Worm (Caenorhabditis elegans): ENCODE data around the gene npr-8.

Gene npr-8

ce11 chrX:7378608-7379007 lies 1.5 kb downstream of the npr-8 start:
- TF ChIP-seq flh-1 (GFP tag; optimal IDR thresholded peaks at IDR 0.05) (no peak), sem-2 (GFP tag; optimal IDR thresholded peaks at IDR 0.05) (no peak), drap-1 (GFP tag; optimal IDR thresholded peaks at IDR 0.05) (no peak), mep-1 (tag; optimal IDR thresholded peaks at IDR 0.05) (no peak), unc-39 (tag; optimal IDR thresholded peaks at IDR 0.05) (no peak), tbx-8 (GFP tag; optimal IDR thresholded peaks at IDR 0.05) (no peak), elt-3 (tag; optimal IDR thresholded peaks at IDR 0.05) (no peak), cnd-1 (tag; optimal IDR thresholded peaks at IDR 0.05) (no peak), snpc-4 (tag; optimal IDR thresholded peaks at IDR 0.05) (no peak), unc-62 (GFP tag; optimal IDR thresholded peaks at IDR 0.05) (no peak)

DNA sequence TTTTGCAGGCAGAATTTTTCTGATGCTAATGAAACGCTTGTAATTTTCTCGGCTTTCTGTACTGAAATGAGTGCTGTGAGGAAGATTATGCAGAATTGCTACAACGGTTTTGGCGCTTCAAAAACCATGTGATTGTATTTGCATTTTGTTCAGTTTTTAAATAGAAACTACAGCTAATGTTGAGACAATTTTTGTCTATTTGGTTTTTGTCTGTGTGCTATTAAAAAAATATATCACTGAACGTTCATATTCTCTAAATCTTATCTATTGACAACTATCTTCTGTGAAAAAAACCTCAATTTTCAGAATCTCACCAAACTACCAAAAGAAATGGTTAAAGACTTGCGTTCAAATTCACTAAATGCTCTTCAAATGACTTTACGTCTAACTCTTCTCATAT lies 13.2 kb downstream of the npr-8 start, which contains the start of gene C10A4.6:
C10A4.6 (plus strand) TSS at position 301 of the 400 bp plus-strand sequence.
- no peak for TF ChIP-seq elt-3 (tag; optimal IDR thresholded peaks at IDR 0.05)

ce11 chrX:7393167-7393566 lies 16.1 kb downstream of the npr-8 start, which contains the start of gene gad-2:
gad-2 (plus strand) TSS chrX:7393467.
- TF ChIP-seq ceh-43 (GFP tag; optimal IDR thresholded peaks at IDR 0.05) (no peak), cnd-1 (tag; optimal IDR thresholded peaks at IDR 0.05) (no peak), bed-3 (GFP tag; optimal IDR thresholded peaks at IDR 0.05) (no peak), unc-120 (tag; optimal IDR thresholded peaks at IDR 0.05; ENCODE audit: poor library complexity, severe bottlenecking) (no peak), flh-1 (GFP tag; optimal IDR thresholded peaks at IDR 0.05) (no peak), mls-2 (tag; optimal IDR thresholded peaks at IDR 0.05) (no peak), nhr-28 (tag; optimal IDR thresholded peaks at IDR 0.05) (no peak), zip-8 (tag; optimal IDR thresholded peaks at IDR 0.05) (no peak), nhr-12 (tag; optimal IDR thresholded peaks at IDR 0.05) (no peak), nhr-2 (tag; optimal IDR thresholded peaks at IDR 0.05) (no peak), lin-32 (GFP tag; optimal IDR thresholded peaks at IDR 0.05) (no peak), mab-5 (tag; optimal IDR thresholded peaks at IDR 0.05) (no peak), mep-1 (tag; optimal IDR thresholded peaks at IDR 0.05) (no peak), nhr-76 (tag; optimal IDR thresholded peaks at IDR 0.05) (no peak), elt-1 (tag; optimal IDR thresholded peaks at IDR 0.05; ENCODE audit: borderline replicate concordance, insufficient read depth) (no peak), snpc-4 (tag; optimal IDR thresholded peaks at IDR 0.05) (no peak), nhr-237 (tag; optimal IDR thresholded peaks at IDR 0.05) (no peak), ztf-11 (tag; optimal IDR thresholded peaks at IDR 0.05) (no peak), pha-4 (tag; optimal IDR thresholded peaks at IDR 0.05) (no peak), unc-62 (GFP tag; optimal IDR thresholded peaks at IDR 0.05) (no peak)

DNA sequence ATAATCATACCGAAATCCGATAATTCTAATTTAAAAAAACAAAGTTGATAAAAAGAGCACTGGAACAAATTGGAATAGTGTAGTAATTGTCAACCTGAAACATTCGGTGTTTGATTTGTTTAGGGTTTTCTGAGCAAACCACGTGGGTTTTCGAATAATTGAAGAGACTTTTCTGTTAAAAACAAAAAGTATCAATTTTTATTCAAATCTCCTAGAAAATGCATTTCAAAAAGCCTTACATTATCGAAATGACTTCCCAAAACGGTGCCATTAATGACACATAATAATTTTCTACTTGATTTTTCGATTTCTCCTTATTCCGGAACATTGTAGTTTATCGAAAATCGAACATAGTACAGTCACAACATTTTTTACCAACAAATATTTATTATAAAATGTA lies 20.8 kb downstream of the npr-8 start, which contains the start of gene C10A4.13:
C10A4.13 (minus strand) TSS at position 101 of the 400 bp plus-strand sequence.
- TF ChIP-seq blmp-1 (tag; optimal IDR thresholded peaks at IDR 0.05) (no peak), M03D4.4 (tag; optimal IDR thresholded peaks at IDR 0.05) (no peak), unc-120 (tag; optimal IDR thresholded peaks at IDR 0.05; ENCODE audit: poor library complexity, severe bottlenecking) (no peak), snpc-4 (tag; optimal IDR thresholded peaks at IDR 0.05) (no peak), nhr-76 (tag; optimal IDR thresholded peaks at IDR 0.05) (no peak), hlh-1 (tag; optimal IDR thresholded peaks at IDR 0.05) (no peak)

- no peak for TF ChIP-seq unc-62 (GFP tag; optimal IDR thresholded peaks at IDR 0.05)
- no peak for TF ChIP-seq ceh-83 (GFP tag; optimal IDR thresholded peaks at IDR 0.05)
- no peak for TF ChIP-seq elt-1 (tag; optimal IDR thresholded peaks at IDR 0.05; ENCODE audit: borderline replicate concordance, insufficient read depth)
- TF ChIP-seq tbx-8 (GFP tag; optimal IDR thresholded peaks at IDR 0.05): no peak
- TF ChIP-seq unc-120 (tag; optimal IDR thresholded peaks at IDR 0.05; ENCODE audit: poor library complexity, severe bottlenecking): no peak
- no peak for TF ChIP-seq elt-3 (tag; optimal IDR thresholded peaks at IDR 0.05)
- TF ChIP-seq sem-2 (GFP tag; optimal IDR thresholded peaks at IDR 0.05): no peak
- no peak for TF ChIP-seq unc-39 (tag; optimal IDR thresholded peaks at IDR 0.05)
- no peak for TF ChIP-seq lsy-2 (tag; optimal IDR thresholded peaks at IDR 0.05)
These were observed 21.5 kb downstream of the npr-8 start, which contains the start of gene C10A4.10 for ce11 chrX:7398584-7398983. C10A4.10 (plus strand) TSS chrX:7398884.

ce11 chrX:7400788-7401187 lies 23.7 kb downstream of the npr-8 start, which contains the start of gene C10A4.4:
C10A4.4 (plus strand) TSS chrX:7401088.
- no peak for TF ChIP-seq nhr-28 (tag; optimal IDR thresholded peaks at IDR 0.05)
- no peak for TF ChIP-seq blmp-1 (tag; optimal IDR thresholded peaks at IDR 0.05)
- no peak for TF ChIP-seq sptf-1 (tag; optimal IDR thresholded peaks at IDR 0.05)
- no peak for TF ChIP-seq ceh-43 (GFP tag; optimal IDR thresholded peaks at IDR 0.05)
- TF ChIP-seq ces-1 (GFP tag; optimal IDR thresholded peaks at IDR 0.05): no peak
- TF ChIP-seq nhr-237 (tag; optimal IDR thresholded peaks at IDR 0.05): no peak
- no peak for TF ChIP-seq drap-1 (GFP tag; optimal IDR thresholded peaks at IDR 0.05)
- TF ChIP-seq unc-62 (GFP tag; optimal IDR thresholded peaks at IDR 0.05): no peak
- TF ChIP-seq elt-1 (tag; optimal IDR thresholded peaks at IDR 0.05; ENCODE audit: borderline replicate concordance, insufficient read depth): no peak
- TF ChIP-seq flh-1 (GFP tag; optimal IDR thresholded peaks at IDR 0.05): no peak
- TF ChIP-seq ceh-83 (GFP tag; optimal IDR thresholded peaks at IDR 0.05): no peak
- no peak for TF ChIP-seq pha-4 (tag; optimal IDR thresholded peaks at IDR 0.05)
- no peak for TF ChIP-seq mep-1 (tag; optimal IDR thresholded peaks at IDR 0.05)
- TF ChIP-seq snpc-4 (tag; optimal IDR thresholded peaks at IDR 0.05): no peak
- no peak for TF ChIP-seq zip-8 (tag; optimal IDR thresholded peaks at IDR 0.05)

All from whole organism, mixed stage, embryonic.